Worm (Caenorhabditis elegans): ENCODE results near the gene F58D12.1.
A peak's percentile ranks its signal among the peaks of the same experiment; 100 is the strongest.

Gene F58D12.1

DNA sequence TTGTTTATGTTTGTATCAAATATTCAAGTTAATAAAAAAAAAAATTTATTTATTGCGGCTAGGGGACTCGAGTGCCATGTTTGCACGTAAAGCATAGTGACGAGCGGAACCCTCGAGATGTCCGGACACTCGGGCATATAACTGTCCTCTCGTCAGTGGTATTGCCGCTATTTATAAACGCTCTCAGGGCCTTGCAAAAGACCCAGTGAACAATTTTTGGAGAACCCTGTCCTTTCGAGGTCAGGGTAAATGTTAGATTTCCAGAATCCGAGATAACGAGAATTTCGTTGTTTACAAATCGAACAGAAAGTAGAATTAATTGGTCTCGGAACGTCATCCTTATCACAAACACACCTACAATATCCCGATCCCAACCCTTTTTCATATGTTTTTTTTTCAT, 43.0 kb downstream of the F58D12.1 start, which contains the start of gene D1086.3:
TSS of gene D1086.3 (plus strand) at position 390 of the 400 bp plus-strand sequence.
- TF ChIP-seq cnd-1 (tag; optimal IDR thresholded peaks at IDR 0.05) (no peak), unc-62 (GFP tag; optimal IDR thresholded peaks at IDR 0.05) (no peak), lin-13 (tag; optimal IDR thresholded peaks at IDR 0.05) (no peak), zip-8 (tag; optimal IDR thresholded peaks at IDR 0.05) (no peak), nhr-2 (tag; optimal IDR thresholded peaks at IDR 0.05) (no peak), ceh-43 (GFP tag; optimal IDR thresholded peaks at IDR 0.05) (no peak), mep-1 (tag; optimal IDR thresholded peaks at IDR 0.05) (no peak), ceh-39 (tag; optimal IDR thresholded peaks at IDR 0.05) (no peak), blmp-1 (tag; optimal IDR thresholded peaks at IDR 0.05) (no peak), ham-2 (GFP tag; optimal IDR thresholded peaks at IDR 0.05) (no peak), nhr-76 (tag; optimal IDR thresholded peaks at IDR 0.05) (no peak), ztf-11 (tag; optimal IDR thresholded peaks at IDR 0.05) (no peak), nhr-12 (tag; optimal IDR thresholded peaks at IDR 0.05) (no peak), unc-39 (tag; optimal IDR thresholded peaks at IDR 0.05) (no peak), elt-3 (tag; optimal IDR thresholded peaks at IDR 0.05) (no peak), pha-4 (tag; optimal IDR thresholded peaks at IDR 0.05) (no peak), hlh-1 (tag; optimal IDR thresholded peaks at IDR 0.05) (no peak), drap-1 (GFP tag; optimal IDR thresholded peaks at IDR 0.05) (no peak)

DNA sequence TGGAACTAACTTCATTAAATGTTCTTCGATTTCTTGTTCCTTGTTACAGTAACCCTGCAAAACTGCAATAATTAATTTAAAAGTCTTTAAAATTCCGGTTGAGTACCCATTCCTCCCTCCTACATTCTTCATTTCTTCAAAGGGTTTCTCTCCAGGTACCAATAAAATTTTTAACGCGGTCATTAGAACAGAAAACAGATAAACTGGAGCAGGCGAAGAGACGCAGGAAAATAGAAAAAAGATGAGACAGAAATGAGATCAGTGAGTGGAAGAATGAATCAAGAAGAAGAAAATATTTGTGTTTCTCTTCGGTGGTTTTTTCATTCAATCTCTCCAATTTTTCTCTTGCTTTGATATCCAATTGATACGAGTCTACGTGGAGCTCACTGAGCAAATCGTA, 44.4 kb downstream of the F58D12.1 start, which contains the start of gene D1086.8:
TSS of gene D1086.8 (plus strand) at position 301 of the 400 bp plus-strand sequence.
- TF ChIP-seq ceh-43 (GFP tag; optimal IDR thresholded peaks at IDR 0.05), result no peak

DNA sequence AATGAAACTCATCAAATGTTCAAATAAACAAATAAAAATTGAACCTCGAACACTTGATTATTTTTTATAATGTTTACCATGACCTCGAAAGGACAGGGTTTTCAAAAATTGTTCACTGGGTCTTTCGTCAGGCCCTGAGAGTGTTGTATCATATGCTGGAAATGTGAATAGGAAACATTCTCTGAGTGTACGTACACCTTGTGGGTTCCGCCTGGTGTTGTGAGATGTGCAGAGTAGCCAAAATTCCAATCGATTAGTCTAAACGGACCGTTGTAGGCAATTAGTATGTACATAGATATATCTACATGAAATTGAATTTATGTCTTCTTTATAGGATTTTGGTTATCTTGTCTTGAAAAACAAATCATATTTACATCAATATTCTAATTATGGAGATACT, 45.2 kb downstream of the F58D12.1 start:
- TF ChIP-seq nhr-237 (tag; optimal IDR thresholded peaks at IDR 0.05) (no peak), ztf-11 (tag; optimal IDR thresholded peaks at IDR 0.05) (no peak), snpc-4 (tag; optimal IDR thresholded peaks at IDR 0.05) (no peak), nhr-28 (tag; optimal IDR thresholded peaks at IDR 0.05) (no peak), lin-13 (tag; optimal IDR thresholded peaks at IDR 0.05) (no peak), ceh-43 (GFP tag; optimal IDR thresholded peaks at IDR 0.05) (no peak), M03D4.4 (tag; optimal IDR thresholded peaks at IDR 0.05) (no peak), unc-120 (tag; optimal IDR thresholded peaks at IDR 0.05; ENCODE audit: poor library complexity, severe bottlenecking) (no peak)

DNA sequence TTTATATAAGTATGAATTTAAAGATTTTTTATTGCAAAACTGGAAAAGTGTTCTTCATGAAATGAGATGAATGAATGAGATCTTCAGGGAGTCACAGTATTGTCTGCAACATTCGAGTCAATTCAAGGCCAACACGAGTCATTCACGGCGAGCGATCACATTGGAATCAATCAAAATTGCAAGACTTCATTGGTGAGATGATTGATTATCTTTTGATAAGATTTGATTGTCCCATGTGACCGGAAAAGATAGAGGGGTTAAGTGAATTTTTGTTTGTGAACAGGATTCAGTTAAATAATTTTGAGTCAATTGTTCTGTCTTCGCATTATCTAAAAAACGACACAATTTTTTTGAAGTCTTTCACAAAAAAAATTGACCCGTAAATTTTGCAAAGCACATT, 45.6 kb downstream of the F58D12.1 start:
- TF ChIP-seq drap-1 (GFP tag; optimal IDR thresholded peaks at IDR 0.05) (no peak), hlh-1 (tag; optimal IDR thresholded peaks at IDR 0.05) (no peak), cnd-1 (tag; optimal IDR thresholded peaks at IDR 0.05) (no peak), nhr-12 (tag; optimal IDR thresholded peaks at IDR 0.05) (no peak), lin-32 (GFP tag; optimal IDR thresholded peaks at IDR 0.05) (no peak), ceh-83 (GFP tag; optimal IDR thresholded peaks at IDR 0.05) (no peak), mab-5 (tag; optimal IDR thresholded peaks at IDR 0.05) (no peak), pha-4 (tag; optimal IDR thresholded peaks at IDR 0.05) (no peak), unc-62 (GFP tag; optimal IDR thresholded peaks at IDR 0.05) (peak; percentile 26)

DNA sequence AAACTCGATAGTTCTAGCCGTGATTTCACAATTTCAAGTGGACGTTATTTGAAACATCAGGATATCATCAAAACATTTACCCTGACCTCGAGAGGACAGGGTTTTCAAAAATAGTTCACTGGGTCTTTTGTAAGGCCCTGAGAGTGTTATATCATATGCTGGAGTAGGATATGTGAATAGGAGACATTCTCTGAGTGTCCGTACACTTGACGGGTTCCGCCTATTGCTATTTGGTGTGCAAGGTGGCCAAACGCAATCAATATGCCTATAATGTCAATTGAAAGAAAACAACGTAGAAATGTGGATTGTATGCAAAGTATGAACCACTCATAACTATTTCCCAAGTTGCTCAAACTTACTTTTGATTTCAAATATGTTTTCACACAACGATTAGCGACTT, 48.0 kb downstream of the F58D12.1 start:
- TF ChIP-seq nhr-2 (tag; optimal IDR thresholded peaks at IDR 0.05) (no peak), zip-8 (tag; optimal IDR thresholded peaks at IDR 0.05) (no peak), ceh-83 (GFP tag; optimal IDR thresholded peaks at IDR 0.05) (no peak), blmp-1 (tag; optimal IDR thresholded peaks at IDR 0.05) (no peak), mep-1 (tag; optimal IDR thresholded peaks at IDR 0.05) (no peak), ceh-43 (GFP tag; optimal IDR thresholded peaks at IDR 0.05) (no peak), unc-39 (tag; optimal IDR thresholded peaks at IDR 0.05) (no peak), unc-62 (GFP tag; optimal IDR thresholded peaks at IDR 0.05) (no peak), tbx-8 (GFP tag; optimal IDR thresholded peaks at IDR 0.05) (no peak), sptf-1 (tag; optimal IDR thresholded peaks at IDR 0.05) (no peak), elt-1 (tag; optimal IDR thresholded peaks at IDR 0.05; ENCODE audit: borderline replicate concordance, insufficient read depth) (no peak), bed-3 (GFP tag; optimal IDR thresholded peaks at IDR 0.05) (no peak), nhr-28 (tag; optimal IDR thresholded peaks at IDR 0.05) (no peak), ztf-11 (tag; optimal IDR thresholded peaks at IDR 0.05) (no peak)

DNA sequence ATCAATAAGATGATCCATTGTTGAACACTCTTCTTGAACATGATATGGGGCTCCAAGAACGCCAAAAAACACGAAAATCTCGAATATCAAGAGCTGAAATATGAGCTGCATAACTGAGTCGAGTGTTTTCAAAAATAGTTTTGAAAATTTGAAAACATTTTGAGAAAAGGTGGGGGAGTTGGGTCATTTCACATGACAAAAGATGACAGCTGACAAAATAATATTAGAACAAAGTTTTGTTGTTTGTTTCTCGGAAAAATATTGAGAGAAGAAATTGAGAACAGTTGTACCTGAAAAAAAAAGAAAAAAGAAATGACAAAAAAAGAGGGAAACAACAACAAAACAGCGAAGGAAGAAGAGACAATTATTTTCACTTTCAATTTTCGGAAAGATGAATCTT, 49.1 kb downstream of the F58D12.1 start, which contains the start of the genes D1086.2 and D1086.1:
TSS of gene D1086.2 (minus strand) at position 150 of the 400 bp plus-strand sequence.
TSS of gene D1086.1 (plus strand) at position 340 of the 400 bp plus-strand sequence.
- TF ChIP-seq nhr-12 (tag; optimal IDR thresholded peaks at IDR 0.05) (no peak), snpc-4 (tag; optimal IDR thresholded peaks at IDR 0.05) (no peak), M03D4.4 (tag; optimal IDR thresholded peaks at IDR 0.05) (no peak), ceh-83 (GFP tag; optimal IDR thresholded peaks at IDR 0.05) (no peak), elt-1 (tag; optimal IDR thresholded peaks at IDR 0.05; ENCODE audit: borderline replicate concordance, insufficient read depth) (no peak), ham-2 (GFP tag; optimal IDR thresholded peaks at IDR 0.05) (no peak)

All from whole organism, mixed stage, embryonic.